Fruit fly (Drosophila melanogaster): Measurements from ENCODE around the gene fray.

The fray gene

DNA sequence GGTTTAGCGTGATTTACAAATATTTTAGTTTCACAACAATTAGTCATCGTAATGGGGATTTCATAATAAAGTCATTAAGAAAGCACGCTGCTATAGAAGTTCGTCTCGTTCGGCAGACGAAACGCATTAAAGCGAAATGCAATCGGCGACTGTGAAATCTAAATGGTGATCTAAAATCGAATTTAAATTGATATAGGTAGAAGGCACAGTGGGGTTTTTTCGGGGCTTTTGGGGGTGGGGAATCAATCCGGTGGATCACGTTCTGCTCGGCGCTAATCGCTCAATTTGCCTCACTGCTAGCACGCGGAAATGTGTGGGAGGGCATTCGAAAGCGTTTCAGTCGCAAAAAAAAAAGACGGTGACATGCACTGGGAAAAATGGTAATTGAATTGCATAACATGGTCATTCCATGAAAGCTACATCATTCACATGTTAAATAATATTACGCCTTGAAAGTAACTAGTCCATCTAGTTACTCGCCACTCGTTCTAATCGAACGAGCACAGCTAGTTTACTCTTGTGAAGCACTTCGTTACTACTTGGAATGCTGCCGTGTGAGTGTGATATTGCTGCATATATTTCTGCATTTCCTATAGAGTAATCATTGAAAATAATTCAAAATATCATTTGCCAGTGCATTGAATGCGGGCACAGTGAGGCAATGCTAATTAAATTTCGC, 5.0 kb downstream of the fray start:
- TF ChIP-seq fru (GFP tag; optimal IDR thresholded peaks at IDR 0.05) (peak; percentile 13), Rel (GFP tag; optimal IDR thresholded peaks at IDR 0.05) (no peak), Rel (tag; optimal IDR thresholded peaks at IDR 0.05) (peak; percentile 91), Hr78 (GFP tag; optimal IDR thresholded peaks at IDR 0.05) (no peak)

DNA sequence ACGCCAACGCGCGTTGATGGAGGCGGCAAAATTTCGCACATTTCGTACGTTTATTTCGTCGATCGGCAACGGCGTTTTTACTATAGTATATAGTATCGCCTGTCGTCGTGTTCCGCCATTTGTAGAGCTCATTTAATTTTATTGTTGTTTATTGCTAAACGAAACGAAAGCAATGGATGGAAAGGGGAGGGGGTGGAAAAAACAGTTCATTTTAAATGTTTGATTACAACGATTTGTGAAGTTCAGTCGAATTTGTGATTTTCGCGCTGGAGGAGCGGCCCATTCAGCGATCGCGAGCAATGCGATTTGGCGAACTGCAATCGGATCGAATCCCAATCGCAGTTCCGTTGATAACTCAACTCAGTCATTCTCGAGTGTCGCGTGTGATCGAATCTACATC, 8.1 kb downstream of the fray start:
- TF ChIP-seq Rel (GFP tag; optimal IDR thresholded peaks at IDR 0.05) = no peak
- TF ChIP-seq Rel (tag; optimal IDR thresholded peaks at IDR 0.05) = peak; percentile 29
- no peak for TF ChIP-seq br (GFP tag; optimal IDR thresholded peaks at IDR 0.05)
- TF ChIP-seq Abd-B (GFP tag; optimal IDR thresholded peaks at IDR 0.05) = no peak
- TF ChIP-seq rgr (GFP tag; optimal IDR thresholded peaks at IDR 0.05) = no peak
- TF ChIP-seq usp (GFP tag; optimal IDR thresholded peaks at IDR 0.05) = no peak

DNA sequence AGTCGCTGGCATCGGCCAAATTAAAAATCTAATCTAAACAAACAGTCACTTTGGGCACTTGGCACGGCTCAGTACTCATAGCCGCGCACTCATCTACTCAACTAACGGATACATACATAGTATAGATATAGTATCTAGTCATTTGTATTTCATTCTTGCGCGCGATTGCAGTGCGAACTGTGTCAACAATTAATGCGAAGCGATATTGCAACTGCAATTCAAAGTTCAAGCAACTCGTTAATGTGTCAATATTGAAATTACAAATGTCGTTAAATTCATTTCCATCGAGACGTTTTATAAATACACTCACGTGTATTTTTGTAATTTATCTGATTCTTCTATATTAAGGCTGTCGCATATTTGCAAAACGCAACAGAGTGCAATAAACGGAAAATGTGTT, 9.3 kb downstream of the fray start:
- peak; percentile 46 for TF ChIP-seq rgr (GFP tag; optimal IDR thresholded peaks at IDR 0.05)
- peak; percentile 7 for TF ChIP-seq OdsH (GFP tag; optimal IDR thresholded peaks at IDR 0.05)
- TF ChIP-seq Hnf4 (GFP tag; optimal IDR thresholded peaks at IDR 0.05) = peak; percentile 24
- peak; percentile 49 for TF ChIP-seq h (GFP tag; optimal IDR thresholded peaks at IDR 0.05)
- no peak for TF ChIP-seq Vsx2 (GFP tag; optimal IDR thresholded peaks at IDR 0.05; ENCODE audit: partially characterized antibody)
- TF ChIP-seq N (GFP tag; optimal IDR thresholded peaks at IDR 0.05) = no peak

DNA sequence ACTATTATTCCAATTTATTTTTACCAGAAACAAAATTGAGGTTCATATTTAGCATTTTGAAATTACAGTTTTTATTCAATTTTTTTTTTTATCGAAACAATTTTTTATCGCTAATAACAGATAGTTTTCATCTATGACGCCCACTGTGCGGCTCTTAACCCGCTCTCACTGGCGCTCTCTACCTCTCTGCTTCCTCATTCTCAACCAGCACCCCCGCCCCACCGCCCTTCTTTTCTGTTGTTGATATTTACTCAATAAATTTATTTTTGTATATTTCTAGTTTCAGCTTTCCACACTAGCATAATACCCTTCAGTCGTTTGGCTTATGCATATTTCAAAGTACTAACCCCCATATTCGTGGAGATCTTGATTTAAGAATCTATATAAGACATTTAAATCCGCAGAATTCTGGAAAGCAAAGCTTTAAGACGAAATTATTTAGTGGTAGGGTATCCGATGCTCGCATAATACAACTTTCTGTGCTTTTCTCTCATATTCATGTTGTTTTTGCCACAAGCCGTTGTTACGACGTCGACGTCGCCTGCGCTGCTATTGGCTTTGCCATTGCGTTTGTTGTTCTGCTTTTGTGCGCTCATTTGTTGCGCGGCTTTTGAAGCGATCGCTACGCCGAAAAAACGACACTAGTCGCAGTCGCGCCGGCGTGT, 11.1 kb downstream of the fray start:
- TF ChIP-seq rgr (GFP tag; optimal IDR thresholded peaks at IDR 0.05) (peak; percentile 85), brk (GFP tag; optimal IDR thresholded peaks at IDR 0.05) (no peak), dmrt93B (GFP tag; optimal IDR thresholded peaks at IDR 0.05) (peak; percentile 70), lola (GFP tag; optimal IDR thresholded peaks at IDR 0.05) (no peak), sage (GFP tag; optimal IDR thresholded peaks at IDR 0.05) (peak; percentile 12), Myc (optimal IDR thresholded peaks at IDR 0.05) (no peak), foxo (GFP tag; optimal IDR thresholded peaks at IDR 0.05) (peak; percentile 45 to 84), woc (GFP tag; optimal IDR thresholded peaks at IDR 0.05) (peak; percentile 80), Dfd (GFP tag; optimal IDR thresholded peaks at IDR 0.05) (no peak), CG32264 (GFP tag; optimal IDR thresholded peaks at IDR 0.05) (peak; percentile 47), Hr78 (GFP tag; optimal IDR thresholded peaks at IDR 0.05) (no peak), CG9705 (GFP tag; optimal IDR thresholded peaks at IDR 0.05) (peak; percentile 49), h (GFP tag; optimal IDR thresholded peaks at IDR 0.05) (peak; percentile 89), dsf (GFP tag; optimal IDR thresholded peaks at IDR 0.05; ENCODE audit: borderline replicate concordance) (peak; percentile 32), Vsx2 (GFP tag; optimal IDR thresholded peaks at IDR 0.05; ENCODE audit: partially characterized antibody) (no peak), tai (GFP tag; optimal IDR thresholded peaks at IDR 0.05) (peak; percentile 73), Hr83 (GFP tag; optimal IDR thresholded peaks at IDR 0.05; ENCODE audit: poor library complexity, severe bottlenecking) (peak; percentile 92), usp (GFP tag; optimal IDR thresholded peaks at IDR 0.05) (no peak), HLH106 (tag; optimal IDR thresholded peaks at IDR 0.05) (peak; percentile 80), OdsH (GFP tag; optimal IDR thresholded peaks at IDR 0.05) (peak; percentile 81), pan (optimal IDR thresholded peaks at IDR 0.05) (no peak), GATAd (GFP tag; optimal IDR thresholded peaks at IDR 0.05) (no peak), Sp1 (GFP tag; optimal IDR thresholded peaks at IDR 0.05) (peak; percentile 69), ey (GFP tag; optimal IDR thresholded peaks at IDR 0.05) (peak; percentile 86), Abd-B (GFP tag; optimal IDR thresholded peaks at IDR 0.05) (no peak), Rel (GFP tag; optimal IDR thresholded peaks at IDR 0.05) (peak; percentile 46), Rel (tag; optimal IDR thresholded peaks at IDR 0.05) (peak; percentile 23), dl (GFP tag; optimal IDR thresholded peaks at IDR 0.05; ENCODE audit: insufficient read depth in 1 of 2, partially characterized antibody in 2 of 2) (no peak), sv (GFP tag; optimal IDR thresholded peaks at IDR 0.05) (peak; percentile 97), psq (GFP tag; optimal IDR thresholded peaks at IDR 0.05) (peak; percentile 80), br (GFP tag; optimal IDR thresholded peaks at IDR 0.05) (peak; percentile 84), Mio (GFP tag; optimal IDR thresholded peaks at IDR 0.05) (no peak), CrebA (GFP tag; optimal IDR thresholded peaks at IDR 0.05; ENCODE audit: borderline replicate concordance) (no peak), fru (GFP tag; optimal IDR thresholded peaks at IDR 0.05) (peak; percentile 82), Dif (GFP tag; optimal IDR thresholded peaks at IDR 0.05; ENCODE audit: partially characterized antibody) (no peak), Jra (GFP tag; optimal IDR thresholded peaks at IDR 0.05) (peak; percentile 2), jim (GFP tag; optimal IDR thresholded peaks at IDR 0.05) (peak; percentile 63), Hnf4 (GFP tag; optimal IDR thresholded peaks at IDR 0.05) (peak; percentile 67), N (GFP tag; optimal IDR thresholded peaks at IDR 0.05) (no peak)
